Worm (Caenorhabditis elegans): ENCODE data around the gene R13H4.5.

R13H4.5 gene

ce11 chrV:11888656-11889055, 28.2 kb downstream of the R13H4.5 start:
- TF ChIP-seq nhr-27 (tag; optimal IDR thresholded peaks at IDR 0.05) (peak; percentile 47), rpc-1 (optimal IDR thresholded peaks at IDR 0.05) (no peak), rpc-1 (tag; optimal IDR thresholded peaks at IDR 0.05) (no peak), ama-1 (optimal IDR thresholded peaks at IDR 0.05) (peak; percentile 27), ama-1 (GFP tag; optimal IDR thresholded peaks at IDR 0.05) (no peak), ztf-18 (tag; optimal IDR thresholded peaks at IDR 0.05) (no peak), hlh-12 (tag; optimal IDR thresholded peaks at IDR 0.05) (no peak), ets-4 (GFP tag; optimal IDR thresholded peaks at IDR 0.05) (no peak), lin-54 (GFP tag; optimal IDR thresholded peaks at IDR 0.05) (no peak), B0261.1 (tag; optimal IDR thresholded peaks at IDR 0.05) (no peak), nfyb-1 (GFP tag; IDR thresholded peaks at IDR 0.05) (0 out of 2 replicates have a peak, but pooled peaks have one; percentile 10), ceh-27 (GFP tag; optimal IDR thresholded peaks at IDR 0.05) (no peak), lag-1 (GFP tag; IDR thresholded peaks at IDR 0.05) (no peak), C17E4.6 (GFP tag; IDR thresholded peaks at IDR 0.05) (no peak), madf-3 (GFP tag; IDR thresholded peaks at IDR 0.05) (no peak), K11D2.4 (GFP tag; IDR thresholded peaks at IDR 0.05) (0 out of 2 replicates have a peak, but pooled peaks have one; percentile 11), snpc-3.4 (tag; optimal IDR thresholded peaks at IDR 0.05) (no peak), hsf-1 (GFP tag; IDR thresholded peaks at IDR 0.05) (peak; percentile 30; the same call in 1 of the 2 replicates), ceh-100 (GFP tag; IDR thresholded peaks at IDR 0.05) (no peak), pha-4 (tag; optimal IDR thresholded peaks at IDR 0.05) (peak; percentile 61), zim-3 (tag; optimal IDR thresholded peaks at IDR 0.05) (no peak)

DNA sequence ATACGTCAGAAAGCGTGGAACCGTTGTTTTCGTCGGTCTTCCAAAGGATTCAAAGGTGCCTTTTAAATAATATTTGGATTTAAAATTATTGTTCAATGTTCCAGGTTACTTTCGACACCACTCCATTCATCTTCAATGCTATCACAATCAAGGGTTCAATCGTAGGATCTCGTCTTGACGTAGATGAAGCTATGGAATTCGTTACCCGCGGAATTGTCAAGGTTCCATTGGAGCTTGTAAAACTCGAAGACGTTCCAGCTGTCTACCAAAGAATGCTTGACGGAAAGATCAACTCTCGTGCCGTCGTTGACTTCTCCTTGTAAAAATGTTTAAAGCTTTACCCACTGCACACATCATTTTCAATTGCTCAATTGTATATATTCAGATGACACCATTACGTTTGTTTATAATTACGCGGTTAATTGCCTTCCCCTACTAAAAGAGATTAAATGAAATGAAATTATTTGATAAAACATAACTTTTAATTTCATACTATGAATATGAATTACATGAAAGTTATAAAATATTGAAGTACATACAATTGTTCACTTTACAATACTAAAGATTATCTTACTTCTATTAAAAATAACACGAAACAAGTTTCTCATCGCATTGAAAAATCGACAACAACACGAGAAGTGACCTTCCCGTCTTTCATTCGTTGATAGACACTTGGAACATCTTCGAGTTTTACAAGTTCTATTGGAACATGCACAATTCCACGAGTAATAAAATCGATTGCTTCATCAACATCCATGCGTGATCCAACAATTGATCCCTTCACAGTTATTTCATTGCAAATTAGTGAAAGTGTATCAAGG, 28.9 kb downstream of the R13H4.5 start:
- TF ChIP-seq ceh-27 (GFP tag; optimal IDR thresholded peaks at IDR 0.05) (no peak), madf-8 (GFP tag; conservative IDR thresholded peaks at IDR 0.05) (no peak), dpff-1 (tag; optimal IDR thresholded peaks at IDR 0.05) (no peak), ztf-6 (GFP tag; IDR thresholded peaks at IDR 0.05) (no peak), ceh-40 (GFP tag; IDR thresholded peaks at IDR 0.05) (no peak), snpc-1.3 (tag; optimal IDR thresholded peaks at IDR 0.05; ENCODE audit: insufficient read depth) (no peak), lin-35 (GFP tag; optimal IDR thresholded peaks at IDR 0.05) (peak in 1 of 3 experiments; percentile 33), attf-3 (GFP tag; conservative IDR thresholded peaks at IDR 0.05) (no peak), D2030.7 (GFP tag; IDR thresholded peaks at IDR 0.05) (no peak), Y53G8AR.9 (GFP tag; conservative IDR thresholded peaks at IDR 0.05) (peak; percentile 45; the same call in 1 of the 2 replicates), zim-3 (tag; optimal IDR thresholded peaks at IDR 0.05) (no peak), nfyb-1 (GFP tag; IDR thresholded peaks at IDR 0.05) (peak; percentile 77), ccch-3 (GFP tag; optimal IDR thresholded peaks at IDR 0.05) (no peak), die-1 (tag; optimal IDR thresholded peaks at IDR 0.05) (no peak), attf-5 (GFP tag; optimal IDR thresholded peaks at IDR 0.05) (no peak), lir-1 (GFP tag; conservative IDR thresholded peaks at IDR 0.05) (0 out of 2 replicates have a peak, but pooled peaks have one; percentile 33), snpc-1.1 (tag; optimal IDR thresholded peaks at IDR 0.05; ENCODE audit: insufficient read depth) (no peak), F57C9.4 (tag; optimal IDR thresholded peaks at IDR 0.05) (no peak), B0019.2 (GFP tag; conservative IDR thresholded peaks at IDR 0.05) (no peak), F52B5.7 (tag; optimal IDR thresholded peaks at IDR 0.05) (peak; percentile 41), ztf-26 (tag; optimal IDR thresholded peaks at IDR 0.05) (no peak), Y53F4B.3 (GFP tag; IDR thresholded peaks at IDR 0.05) (no peak), B0336.3 (GFP tag; IDR thresholded peaks at IDR 0.05) (no peak), K12H6.12 (tag; optimal IDR thresholded peaks at IDR 0.05) (no peak), lin-40 (tag; optimal IDR thresholded peaks at IDR 0.05) (no peak), ztf-18 (tag; optimal IDR thresholded peaks at IDR 0.05) (no peak), attf-6 (GFP tag; IDR thresholded peaks at IDR 0.05) (no peak), let-526 (GFP tag; IDR thresholded peaks at IDR 0.05) (peak; percentile 15; the same call in 1 of the 2 replicates), nhr-90 (tag; optimal IDR thresholded peaks at IDR 0.05) (no peak), B0261.1 (tag; optimal IDR thresholded peaks at IDR 0.05) (no peak), T07F8.4 (tag; optimal IDR thresholded peaks at IDR 0.05) (no peak)
